Worm (Caenorhabditis elegans) whole organism, L1 larva: ENCODE results near the gene F36H5.12.
"Not testable (repeated sequence)": the region's sequence is repeated elsewhere in the genome, so short reads cannot be mapped to it uniquely, and the experiment has no call there.

Experiments used
- fkh-8 ChIP-seq: sonication (generic microtip); optimal IDR thresholded peaks from 2 replicates; lab custom pipeline; 2016; ENCODE audit warnings: mild to moderate bottlenecking, missing genetic modification characterization, missing compliant biosample characterization
- lin-14 ChIP-seq: fragments of 200-800 bp; sonication (Bioruptor generic); optimal IDR thresholded peaks from 2 replicates; lab custom pipeline; 2018; ENCODE audit warnings: mild to moderate bottlenecking, missing genetic modification characterization, moderate library complexity, missing compliant biosample characterization
- nhr-47 ChIP-seq: sonication (generic microtip); optimal IDR thresholded peaks from 2 replicates; lab custom pipeline; 2016; ENCODE audit warnings: mild to moderate bottlenecking, missing genetic modification characterization, moderate library complexity, missing compliant biosample characterization
- nhr-76 ChIP-seq: sonication (generic microtip); optimal IDR thresholded peaks from 2 replicates; lab custom pipeline; 2017; ENCODE audit warnings: missing biosample characterization, missing genetic modification characterization
- sox-4 ChIP-seq: sonication (generic microtip); optimal IDR thresholded peaks from 2 replicates; lab custom pipeline; 2016; ENCODE audit warnings: missing genetic modification characterization, missing compliant biosample characterization
- unc-130 ChIP-seq: fragments of 150-350 bp; optimal IDR thresholded peaks from 2 replicates; lab custom pipeline; 2017; ENCODE audit warnings: missing biosample characterization, missing genetic modification characterization, inconsistent platforms
- vab-15 ChIP-seq: sonication (generic microtip); optimal IDR thresholded peaks from 2 replicates; lab custom pipeline; 2017; ENCODE audit warnings: missing genotype, mild to moderate bottlenecking, missing genetic modification characterization, missing compliant biosample characterization

ce11 chrII:1771347-1771746 is 28.7 kb downstream of the F36H5.12 start, which contains the start of gene math-26:
- TF ChIP-seq sox-4 (tag; lab: Kevin White, UChicago); nhr-76 (tag; lab: Kevin White, UChicago); fkh-8; nhr-47 (tag; lab: Kevin White, UChicago); unc-130 (tag; lab: Kevin White, UChicago); lin-14 (GFP tag; lab: Kevin White, UChicago); vab-15 (tag; lab: Kevin White, UChicago): not testable (repeated sequence)
